Worm (Caenorhabditis elegans) whole organism, early embryonic: ENCODE data around the gene C36C5.14.

Source experiments
- ama-1 ChIP-seq: fragments of 150-350 bp; optimal IDR thresholded peaks from 2 replicates; lab custom pipeline; 2014
- ceh-13 ChIP-seq: fragments of 200-800 bp; sonication (Bioruptor generic); optimal IDR thresholded peaks from 2 replicates; lab custom pipeline; 2018; ENCODE audit warnings: mild to moderate bottlenecking, missing genetic modification characterization, missing compliant biosample characterization
- ceh-36 ChIP-seq: sonication (generic microtip); optimal IDR thresholded peaks from 2 replicates; lab custom pipeline; 2016; ENCODE audit warnings: missing genetic modification characterization, inconsistent platforms, missing compliant biosample characterization
- ets-7 ChIP-seq: sonication (generic microtip); optimal IDR thresholded peaks from 2 replicates; lab custom pipeline; 2016; ENCODE audit warnings: missing genotype, missing genetic modification characterization, missing compliant biosample characterization
- flt-1 ChIP-seq: fragments of 200-800 bp; sonication (Bioruptor generic); IDR thresholded peaks from 2 replicates; pipeline ENCODE4 v1.3.6; 2022; ENCODE audit warnings: missing genetic modification characterization, missing compliant biosample characterization
- hmg-4 ChIP-seq: fragments of 200-800 bp; sonication (Bioruptor generic); optimal IDR thresholded peaks from 2 replicates; lab custom pipeline; 2018; ENCODE audit warnings: mild to moderate bottlenecking, missing genetic modification characterization, missing compliant biosample characterization
- hnd-1 ChIP-seq: sonication (generic microtip); optimal IDR thresholded peaks from 2 replicates; lab custom pipeline; 2016; ENCODE audit warnings: missing genetic modification characterization, missing compliant biosample characterization
- scrt-1 ChIP-seq: fragments of 200-800 bp; sonication (Bioruptor generic); IDR thresholded peaks from 2 replicates; pipeline ENCODE4 v1.3.6; 2022; ENCODE audit warnings: missing genetic modification characterization, missing compliant biosample characterization
- sea-1 ChIP-seq: fragments of 200-800 bp; sonication (Bioruptor generic); conservative IDR thresholded peaks from 2 replicates; pipeline ENCODE4 v1.3.6; 2022; ENCODE audit warnings: missing genetic modification characterization, missing compliant biosample characterization
- tbx-11 ChIP-seq: fragments of 200-800 bp; sonication (Bioruptor generic); IDR thresholded peaks from 2 replicates; pipeline ENCODE4 v1.3.6; 2022; ENCODE audit warnings: missing genetic modification characterization, missing compliant biosample characterization
- tra-4 ChIP-seq: sonication (generic microtip); optimal IDR thresholded peaks from 2 replicates; lab custom pipeline; 2017; ENCODE audit warnings: missing genetic modification characterization, missing compliant biosample characterization

DNA sequence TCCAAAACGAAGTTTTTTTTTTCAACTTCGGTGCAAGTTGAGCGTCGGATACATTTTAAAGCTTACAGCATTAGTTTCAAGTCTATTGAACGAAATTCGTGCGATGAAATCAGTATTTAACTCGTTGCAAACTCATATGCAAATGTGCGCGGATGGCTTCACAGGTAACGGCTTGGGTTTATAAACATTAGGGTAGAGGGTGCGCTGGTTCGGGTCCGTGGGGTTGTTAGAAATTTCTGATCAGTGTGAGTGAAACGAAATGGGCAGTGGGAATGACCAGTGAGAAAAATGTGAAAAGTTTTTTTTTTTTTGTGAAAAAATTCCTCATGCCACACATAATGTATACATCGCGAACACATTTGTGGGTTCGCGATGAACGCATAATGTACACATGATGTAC lies 2.2 kb downstream of the C36C5.14 start:
- TF ChIP-seq ama-1 (no peak), flt-1 (GFP tag; lab: Robert Waterston, UW) (no peak), scrt-1 (GFP tag; lab: Robert Waterston, UW) (no peak), hmg-4 (GFP tag; lab: Kevin White, UChicago) (no peak), ceh-36 (tag; lab: Kevin White, UChicago) (no peak), hnd-1 (no peak), tra-4 (no peak), sea-1 (GFP tag; lab: Robert Waterston, UW) (no peak), ceh-13 (no peak), tbx-11 (GFP tag; lab: Robert Waterston, UW) (no peak), ets-7 (tag; lab: Kevin White, UChicago) (no peak)
